Worm (Caenorhabditis elegans) whole organism, L2 larva: ENCODE data around the gene hlh-25.

Experiments
- C34F6.9 ChIP-seq: fragments of 150-350 bp; optimal IDR thresholded peaks from 2 replicates; lab custom pipeline; 2014; ENCODE audit warnings: missing biosample characterization, missing genetic modification characterization
- F13H6.1 ChIP-seq: sonication (generic microtip); optimal IDR thresholded peaks from 2 replicates; lab custom pipeline; 2016; ENCODE audit warnings: missing genetic modification characterization, missing compliant biosample characterization
- R02D3.7 ChIP-seq: fragments of 150-350 bp; optimal IDR thresholded peaks from 2 replicates; lab custom pipeline; 2014; ENCODE audit warnings: missing biosample characterization, missing genetic modification characterization
- alr-1 ChIP-seq: fragments of 150-350 bp; optimal IDR thresholded peaks from 2 replicates; lab custom pipeline; 2014; ENCODE audit warnings: missing biosample characterization, missing genetic modification characterization
- ama-1 ChIP-seq: fragments of 150-350 bp; optimal IDR thresholded peaks from 2 replicates; lab custom pipeline; 2018; ENCODE audit warnings: inconsistent platforms
- blmp-1 ChIP-seq: sonication (generic microtip); optimal IDR thresholded peaks from 2 replicates; lab custom pipeline; 2017; ENCODE audit warnings: missing genetic modification characterization, mild to moderate bottlenecking, missing compliant biosample characterization, antibody characterized with exemption, moderate library complexity; ENCODE audit not compliant: insufficient read depth
- ceh-16 ChIP-seq: fragments of 150-350 bp; optimal IDR thresholded peaks from 2 replicates; lab custom pipeline; 2014; ENCODE audit warnings: missing biosample characterization, missing genetic modification characterization
- ceh-82 ChIP-seq: fragments of 150-350 bp; optimal IDR thresholded peaks from 2 replicates; lab custom pipeline; 2014; ENCODE audit warnings: missing biosample characterization, missing genetic modification characterization
- crh-2 ChIP-seq: sonication (generic microtip); optimal IDR thresholded peaks from 2 replicates; lab custom pipeline; 2017; ENCODE audit warnings: missing biosample characterization, missing genetic modification characterization
- dmd-4 ChIP-seq: sonication (generic microtip); optimal IDR thresholded peaks from 2 replicates; lab custom pipeline; 2017; ENCODE audit warnings: missing biosample characterization, missing genetic modification characterization
- egl-27 ChIP-seq: sonication (generic microtip); optimal IDR thresholded peaks from 3 replicates; lab custom pipeline; 2017; ENCODE audit warnings: missing biosample characterization, missing genetic modification reagents, missing genetic modification characterization
- elt-3 ChIP-seq: sonication (generic microtip); optimal IDR thresholded peaks from 2 replicates; lab custom pipeline; 2017; ENCODE audit warnings: missing biosample characterization, missing genetic modification characterization
- fos-1 ChIP-seq: fragments of 150-350 bp; optimal IDR thresholded peaks from 2 replicates; lab custom pipeline; 2014; ENCODE audit warnings: missing biosample characterization, missing genetic modification characterization
- gmeb-1 ChIP-seq: fragments of 150-350 bp; optimal IDR thresholded peaks from 2 replicates; lab custom pipeline; 2014; ENCODE audit warnings: missing biosample characterization, missing genetic modification characterization
- lin-11 ChIP-seq: fragments of 150-350 bp; sonication (generic microtip); optimal IDR thresholded peaks from 2 replicates; lab custom pipeline; 2014; ENCODE audit warnings: missing biosample characterization, missing genetic modification characterization, inconsistent platforms, mixed read lengths
- lin-13 ChIP-seq: fragments of 150-350 bp; optimal IDR thresholded peaks from 2 replicates; lab custom pipeline; 2014; ENCODE audit warnings: missing biosample characterization, missing genetic modification reagents, missing genetic modification characterization
- lin-39 ChIP-seq: fragments of 150-350 bp; optimal IDR thresholded peaks from 2 replicates; lab custom pipeline; 2014; ENCODE audit warnings: missing biosample characterization, missing genetic modification reagents, missing genetic modification characterization
- lsy-2 ChIP-seq, 2 experiments: fragments of 150-350 bp in 1 of 2; sonication (generic microtip) in 1 of 2; optimal IDR thresholded peaks; 2 replicates each; lab custom pipeline; 2014 to 2017; ENCODE audit warnings: missing biosample characterization in 2 of 2, missing genetic modification characterization in 2 of 2
- mab-5 ChIP-seq: fragments of 150-350 bp; optimal IDR thresholded peaks from 2 replicates; lab custom pipeline; 2014; ENCODE audit warnings: missing biosample characterization, missing genetic modification characterization
- nhr-10 ChIP-seq: sonication (generic microtip); optimal IDR thresholded peaks from 2 replicates; lab custom pipeline; 2017; ENCODE audit warnings: missing biosample characterization, missing genetic modification characterization
- nhr-129 ChIP-seq: fragments of 150-350 bp; optimal IDR thresholded peaks from 2 replicates; lab custom pipeline; 2014; ENCODE audit warnings: missing biosample characterization, missing genetic modification characterization
- nhr-21 ChIP-seq: fragments of 150-350 bp; optimal IDR thresholded peaks from 2 replicates; lab custom pipeline; 2014; ENCODE audit warnings: missing biosample characterization, missing genetic modification characterization
- nhr-237 ChIP-seq: fragments of 150-350 bp; optimal IDR thresholded peaks from 2 replicates; lab custom pipeline; 2014; ENCODE audit warnings: missing biosample characterization, missing genetic modification characterization
- nhr-25 ChIP-seq: fragments of 150-350 bp; sonication (generic microtip); optimal IDR thresholded peaks from 3 replicates; lab custom pipeline; 2014; ENCODE audit warnings: missing biosample characterization, missing genetic modification characterization
- nhr-6 ChIP-seq: fragments of 150-350 bp; optimal IDR thresholded peaks from 2 replicates; lab custom pipeline; 2014; ENCODE audit warnings: missing biosample characterization, missing genetic modification characterization
- nhr-77 ChIP-seq: fragments of 150-350 bp; optimal IDR thresholded peaks from 2 replicates; lab custom pipeline; 2014; ENCODE audit warnings: missing biosample characterization, missing genetic modification characterization
- peb-1 ChIP-seq: fragments of 150-350 bp; optimal IDR thresholded peaks from 2 replicates; lab custom pipeline; 2014; ENCODE audit warnings: missing biosample characterization, missing genetic modification characterization
- sem-4 ChIP-seq: fragments of 150-350 bp; optimal IDR thresholded peaks from 2 replicates; lab custom pipeline; 2014; ENCODE audit warnings: missing biosample characterization, missing genetic modification reagents, missing genetic modification characterization
- skn-1 ChIP-seq: sonication (generic microtip); optimal IDR thresholded peaks from 2 replicates; lab custom pipeline; 2017; ENCODE audit warnings: missing biosample characterization, missing genetic modification characterization
- sma-3 ChIP-seq: sonication (generic microtip); optimal IDR thresholded peaks from 2 replicates; lab custom pipeline; 2016; ENCODE audit warnings: missing genetic modification reagents, missing genetic modification characterization, missing compliant biosample characterization
- sma-9 ChIP-seq, 2 experiments: fragments of 150-350 bp in 1 of 2; sonication (generic microtip) in 1 of 2; optimal IDR thresholded peaks; 2 replicates each; lab custom pipeline; 2014 to 2016; ENCODE audit warnings: missing genetic modification characterization in 2 of 2, mild to moderate bottlenecking in 1 of 2, missing biosample characterization in 1 of 2, missing compliant biosample characterization in 1 of 2, missing genetic modification reagents in 1 of 2, moderate library complexity in 1 of 2
- snpc-4 ChIP-seq: fragments of 150-350 bp; optimal IDR thresholded peaks from 2 replicates; lab custom pipeline; 2014; ENCODE audit warnings: missing biosample characterization, missing genetic modification characterization
- unc-39 ChIP-seq: fragments of 150-350 bp; optimal IDR thresholded peaks from 2 replicates; lab custom pipeline; 2014; ENCODE audit warnings: missing biosample characterization, missing genetic modification characterization
- unc-55 ChIP-seq: fragments of 150-350 bp; sonication (generic microtip); optimal IDR thresholded peaks from 3 replicates; lab custom pipeline; 2014; ENCODE audit warnings: missing biosample characterization, missing genetic modification reagents, missing genetic modification characterization
- ztf-1 ChIP-seq: fragments of 200-800 bp; sonication (Bioruptor generic); conservative IDR thresholded peaks from 2 replicates; pipeline ENCODE4 v1.3.6; 2022; ENCODE audit warnings: missing genetic modification characterization, missing compliant biosample characterization
- ztf-11 ChIP-seq: sonication (generic microtip); optimal IDR thresholded peaks from 2 replicates; lab custom pipeline; 2017; ENCODE audit warnings: missing biosample characterization, missing genetic modification characterization
- ztf-4 ChIP-seq: fragments of 150-350 bp; optimal IDR thresholded peaks from 2 replicates; lab custom pipeline; 2014; ENCODE audit warnings: missing biosample characterization, missing genetic modification characterization

Gene hlh-25

DNA sequence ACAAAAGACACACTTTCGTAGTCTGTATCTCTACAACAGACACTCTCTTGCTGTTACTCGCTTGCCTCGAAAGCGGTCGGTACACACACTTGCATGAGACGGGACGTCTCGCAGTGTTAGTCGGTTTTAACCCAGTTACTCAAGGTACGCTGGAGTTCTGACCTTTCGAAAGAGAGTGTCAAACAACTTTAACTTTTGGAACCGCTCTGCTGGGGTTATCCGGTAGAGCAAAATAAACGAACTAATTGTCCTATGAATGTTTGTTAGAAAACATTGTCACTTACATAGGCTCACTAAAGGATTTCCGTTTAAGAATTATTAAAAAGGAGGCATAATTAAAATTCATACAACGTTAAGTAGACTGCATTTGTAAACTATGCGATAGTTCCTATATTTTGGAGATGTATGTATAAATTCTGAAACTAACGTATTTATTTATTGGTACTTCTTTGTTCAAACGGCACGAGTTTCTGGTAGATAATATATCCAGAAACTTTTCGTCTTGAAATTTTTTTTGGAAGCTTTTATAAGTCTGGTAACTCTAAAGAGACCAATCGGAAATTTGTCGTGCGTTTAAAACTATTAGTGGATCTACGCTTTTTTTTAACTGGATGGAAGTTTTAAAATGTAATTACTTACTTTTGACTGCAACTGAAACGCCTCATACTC, 8.6 kb downstream of the hlh-25 start (continued):
- TF ChIP-seq ztf-1 (GFP tag; lab: Robert Waterston, UW): no peak
- TF ChIP-seq nhr-237: peak; percentile 88
- TF ChIP-seq alr-1 (tag; lab: Kevin White, UChicago): no peak
- TF ChIP-seq R02D3.7 (tag; lab: Kevin White, UChicago): peak; percentile 80
- peak; percentile 99 for TF ChIP-seq crh-2 (tag; lab: Kevin White, UChicago)
- TF ChIP-seq dmd-4 (tag; lab: Kevin White, UChicago): peak; percentile 71
- peak; percentile 97 for TF ChIP-seq nhr-25 (tag; lab: Kevin White, UChicago)
- peak; percentile 99 for TF ChIP-seq sma-9 (GFP tag; optimal IDR thresholded peaks at IDR 0.05; lab: Kevin White, UChicago)
- peak; percentile 73 for TF ChIP-seq sma-9 (tag; optimal IDR thresholded peaks at IDR 0.05; lab: Kevin White, UChicago)
- peak; percentile 92 for TF ChIP-seq skn-1 (tag; lab: Kevin White, UChicago)
- peak; percentile 62 for TF ChIP-seq ztf-11 (tag; lab: Kevin White, UChicago)
- peak; percentile 96 for TF ChIP-seq mab-5 (tag; lab: Kevin White, UChicago)
- TF ChIP-seq lin-11 (tag; lab: Kevin White, UChicago): peak; percentile 98
- peak; percentile 65 for TF ChIP-seq nhr-77 (tag; lab: Kevin White, UChicago)
- peak; percentile 99 for TF ChIP-seq nhr-129
- TF ChIP-seq sma-3 (GFP tag; lab: Kevin White, UChicago): peak; percentile 98
- TF ChIP-seq blmp-1: peak; percentile 90
- TF ChIP-seq snpc-4 (tag; lab: Kevin White, UChicago): peak; percentile 100
- peak; percentile 76 for TF ChIP-seq unc-39 (tag; lab: Kevin White, UChicago)
- peak; percentile 99 for TF ChIP-seq ztf-4 (tag; lab: Kevin White, UChicago)

ce11 chrII:5544145-5544515, 9.1 kb downstream of the hlh-25 start:
- peak; percentile 27 for TF ChIP-seq lin-13 (GFP tag; lab: Kevin White, UChicago)
- no peak for TF ChIP-seq F13H6.1 (tag; lab: Kevin White, UChicago)
- no peak for TF ChIP-seq lin-39 (tag; lab: Kevin White, UChicago)
- TF ChIP-seq nhr-10 (tag; lab: Kevin White, UChicago): peak; percentile 15
- no peak for TF ChIP-seq unc-55 (GFP tag; lab: Kevin White, UChicago)
- TF ChIP-seq snpc-4 (tag; lab: Kevin White, UChicago): peak; percentile 98
- TF ChIP-seq nhr-6 (tag; lab: Kevin White, UChicago): peak; percentile 16
- TF ChIP-seq crh-2 (tag; lab: Kevin White, UChicago): peak; percentile 60
- no peak for TF ChIP-seq nhr-237
- no peak for TF ChIP-seq mab-5 (tag; lab: Kevin White, UChicago)
- peak; percentile 11 for TF ChIP-seq fos-1
- TF ChIP-seq gmeb-1 (tag; lab: Kevin White, UChicago): peak; percentile 66
- peak; percentile 66 for TF ChIP-seq sma-3 (GFP tag; lab: Kevin White, UChicago)
- TF ChIP-seq ztf-1 (GFP tag; lab: Robert Waterston, UW): no peak
- peak; percentile 85 for TF ChIP-seq nhr-21 (tag; lab: Kevin White, UChicago)
- peak; percentile 89 for TF ChIP-seq nhr-129
- TF ChIP-seq blmp-1: no peak
- no peak for TF ChIP-seq ztf-4 (tag; lab: Kevin White, UChicago)
- TF ChIP-seq lsy-2 (tag; optimal IDR thresholded peaks at IDR 0.05; lab: Kevin White, UChicago): peak in 1 of 2 experiments; percentile 73
- TF ChIP-seq elt-3 (tag; lab: Kevin White, UChicago): no peak
- TF ChIP-seq sma-9 (GFP tag; optimal IDR thresholded peaks at IDR 0.05; lab: Kevin White, UChicago): peak; percentile 76
- no peak for TF ChIP-seq sma-9 (tag; optimal IDR thresholded peaks at IDR 0.05; lab: Kevin White, UChicago)
- peak; percentile 6 for TF ChIP-seq nhr-77 (tag; lab: Kevin White, UChicago)
- peak; percentile 93 for TF ChIP-seq ama-1 (lab: Kevin White, UChicago)
- TF ChIP-seq, all 48 proteins: peak for 14

DNA sequence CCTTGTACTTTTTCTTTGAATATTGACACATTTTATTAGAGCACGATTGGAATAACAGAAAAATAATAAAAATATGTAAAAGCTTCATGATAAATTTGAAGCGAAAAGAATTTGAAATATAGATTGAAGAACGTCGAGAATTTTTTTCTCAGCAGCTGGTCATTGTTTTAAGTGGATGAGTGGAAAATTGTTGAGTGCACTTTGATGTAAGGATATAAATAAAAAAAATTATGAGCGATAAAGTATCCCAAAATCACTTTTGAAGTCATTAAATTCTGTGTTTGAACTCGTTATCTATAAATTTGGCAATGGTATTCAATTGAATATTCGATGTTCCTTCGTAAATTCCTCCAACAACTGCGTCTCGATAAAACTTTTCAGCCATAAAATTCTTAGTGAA, 9.7 kb downstream of the hlh-25 start, which contains the start of gene ins-13:
Gene ins-13 (minus strand): TSS at position 101 of the 400 bp plus-strand sequence.
- TF ChIP-seq ama-1 (lab: Kevin White, UChicago): no peak
- TF ChIP-seq nhr-6 (tag; lab: Kevin White, UChicago): no peak
- no peak for TF ChIP-seq sma-9 (GFP tag; optimal IDR thresholded peaks at IDR 0.05; lab: Kevin White, UChicago)
- no peak for TF ChIP-seq sma-9 (tag; optimal IDR thresholded peaks at IDR 0.05; lab: Kevin White, UChicago)
- no peak for TF ChIP-seq crh-2 (tag; lab: Kevin White, UChicago)
- no peak for TF ChIP-seq skn-1 (tag; lab: Kevin White, UChicago)
- no peak for TF ChIP-seq nhr-77 (tag; lab: Kevin White, UChicago)
- no peak for TF ChIP-seq egl-27
- TF ChIP-seq lsy-2 (tag; optimal IDR thresholded peaks at IDR 0.05; lab: Kevin White, UChicago): no peak
- TF ChIP-seq sem-4 (tag; lab: Kevin White, UChicago): no peak
- TF ChIP-seq nhr-25 (tag; lab: Kevin White, UChicago): no peak
- TF ChIP-seq C34F6.9 (tag; lab: Kevin White, UChicago): no peak
- TF ChIP-seq fos-1: no peak
- TF ChIP-seq mab-5 (tag; lab: Kevin White, UChicago): no peak
- TF ChIP-seq nhr-21 (tag; lab: Kevin White, UChicago): no peak
- TF ChIP-seq peb-1: no peak
- TF ChIP-seq ceh-82 (tag; lab: Kevin White, UChicago): no peak
- no peak for TF ChIP-seq ztf-1 (GFP tag; lab: Robert Waterston, UW)
- no peak for TF ChIP-seq lin-11 (tag; lab: Kevin White, UChicago)
- TF ChIP-seq ceh-16: no peak
- no peak for TF ChIP-seq ztf-4 (tag; lab: Kevin White, UChicago)
